Worm (Caenorhabditis elegans): ENCODE measurements around the gene sto-5.

DNA sequence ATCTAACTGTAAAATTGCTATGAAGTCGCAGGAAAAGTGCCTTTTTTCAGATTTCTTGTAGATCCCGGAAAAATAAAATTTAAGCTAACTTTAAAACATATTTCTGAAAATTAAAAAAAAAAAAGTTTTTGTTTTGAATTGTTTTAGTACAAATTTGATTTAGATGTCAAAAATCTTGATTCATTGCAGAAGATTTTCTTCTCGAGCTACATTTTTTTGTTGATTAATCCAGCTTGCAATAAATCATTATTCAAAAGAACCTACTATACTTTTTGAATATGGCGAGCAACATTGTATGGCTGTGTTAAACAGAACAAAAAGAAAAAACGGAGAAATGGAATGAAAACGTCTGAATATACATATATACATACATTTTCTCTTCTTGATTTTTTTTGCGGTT is 40.4 kb upstream of the sto-5 start:
- TF ChIP-seq tbx-2 (tag; optimal IDR thresholded peaks at IDR 0.05) (no peak), unc-86 (tag; optimal IDR thresholded peaks at IDR 0.05) (no peak), unc-62 (GFP tag; optimal IDR thresholded peaks at IDR 0.05) (no peak), fkh-8 (tag; optimal IDR thresholded peaks at IDR 0.05) (no peak), nhr-76 (tag; optimal IDR thresholded peaks at IDR 0.05) (no peak)
